Worm (Caenorhabditis elegans) whole organism, L3 larva: ENCODE results near the gene nhr-214.

Experiments used
- ceh-28 ChIP-seq: fragments of 150-350 bp; optimal IDR thresholded peaks from 2 replicates; lab custom pipeline; 2014; ENCODE audit warnings: missing biosample characterization, missing genetic modification reagents, missing genetic modification characterization
- ceh-82 ChIP-seq: fragments of 150-350 bp; optimal IDR thresholded peaks from 2 replicates; lab custom pipeline; 2014; ENCODE audit warnings: missing biosample characterization, missing genetic modification characterization
- jun-1 ChIP-seq: fragments of 150-350 bp; optimal IDR thresholded peaks from 2 replicates; lab custom pipeline; 2014; ENCODE audit warnings: missing biosample characterization, missing genetic modification reagents, missing genetic modification characterization
- mdl-1 ChIP-seq: fragments of 150-350 bp; optimal IDR thresholded peaks from 2 replicates; lab custom pipeline; 2014; ENCODE audit warnings: missing biosample characterization, missing genetic modification characterization
- pqm-1 ChIP-seq: fragments of 150-350 bp; optimal IDR thresholded peaks from 2 replicates; lab custom pipeline; 2017; ENCODE audit warnings: missing biosample characterization, missing genetic modification characterization, inconsistent platforms
- skn-1 ChIP-seq: fragments of 150-350 bp; optimal IDR thresholded peaks from 2 replicates; lab custom pipeline; 2014; ENCODE audit warnings: missing biosample characterization, missing genetic modification characterization
- snpc-4 ChIP-seq: fragments of 150-350 bp; optimal IDR thresholded peaks from 2 replicates; lab custom pipeline; 2014; ENCODE audit warnings: missing biosample characterization, missing genetic modification characterization
- unc-62 ChIP-seq: fragments of 150-350 bp; sonication (generic microtip); optimal IDR thresholded peaks from 4 replicates; lab custom pipeline; 2014; ENCODE audit warnings: missing biosample characterization, missing genetic modification reagents, missing genetic modification characterization

ce11 chrX:12704721-12705120 is 2.9 kb upstream of the nhr-214 start, which contains the start of gene nhr-272:
- no peak for TF ChIP-seq skn-1
- TF ChIP-seq unc-62 (GFP tag; lab: Kevin White, UChicago) = no peak
- no peak for TF ChIP-seq mdl-1 (tag; lab: Kevin White, UChicago)
- TF ChIP-seq ceh-28 = no peak
- no peak for TF ChIP-seq snpc-4 (tag; lab: Kevin White, UChicago)
- no peak for TF ChIP-seq pqm-1 (tag; lab: Kevin White, UChicago)
- no peak for TF ChIP-seq jun-1 (tag; lab: Kevin White, UChicago)
- no peak for TF ChIP-seq ceh-82 (tag; lab: Kevin White, UChicago)
